Fruit fly (Drosophila melanogaster): ENCODE results near the gene Osi15.

Gene Osi15

dm6 chr3R:6345814-6346213, 44.2 kb downstream of the Osi15 start, which contains the start of the genes SmD2 and CG18048 (continued):
- no peak for TF ChIP-seq E2f1 (GFP tag; IDR thresholded peaks at IDR 0.05)
- TF ChIP-seq dan (GFP tag; IDR thresholded peaks at IDR 0.05): no peak
- peak; percentile 57 for TF ChIP-seq Lhr (GFP tag; optimal IDR thresholded peaks at IDR 0.05)
- TF ChIP-seq CG6765 (GFP tag; optimal IDR thresholded peaks at IDR 0.05): no peak
- peak; percentile 43; the same call in 1 of the 2 replicates for TF ChIP-seq tna (GFP tag; IDR thresholded peaks at IDR 0.05; ENCODE audit: partially characterized antibody)
- TF ChIP-seq C15 (GFP tag; IDR thresholded peaks at IDR 0.05): no peak
- TF ChIP-seq CG12659 (GFP tag; optimal IDR thresholded peaks at IDR 0.05): peak; percentile 47
- no peak for TF ChIP-seq CG6272 (GFP tag; IDR thresholded peaks at IDR 0.05)
- TF ChIP-seq chif (GFP tag; optimal IDR thresholded peaks at IDR 0.05): no peak
- no peak for TF ChIP-seq B-H1 (GFP tag; IDR thresholded peaks at IDR 0.05)
- peak; percentile 9 for TF ChIP-seq CG18262 (tag; optimal IDR thresholded peaks at IDR 0.05)
- no peak for TF ChIP-seq Dfd (GFP tag; optimal IDR thresholded peaks at IDR 0.05)
- no peak for TF ChIP-seq Hr51 (GFP tag; optimal IDR thresholded peaks at IDR 0.05)
- peak; percentile 79 for TF ChIP-seq CG4617 (GFP tag; optimal IDR thresholded peaks at IDR 0.05; ENCODE audit: borderline replicate concordance)
- TF ChIP-seq jing (GFP tag; optimal IDR thresholded peaks at IDR 0.05): no peak
- TF ChIP-seq bigmax (GFP tag; optimal IDR thresholded peaks at IDR 0.05): no peak
- TF ChIP-seq Hand (GFP tag; optimal IDR thresholded peaks at IDR 0.05): no peak
- peak; percentile 54; the same call in 1 of the 2 replicates for TF ChIP-seq nerfin-2 (GFP tag; IDR thresholded peaks at IDR 0.05; ENCODE audit: partially characterized antibody)
- TF ChIP-seq NFAT (GFP tag; IDR thresholded peaks at IDR 0.05): no peak
- no peak for TF ChIP-seq CG6813 (GFP tag; optimal IDR thresholded peaks at IDR 0.05)
- TF ChIP-seq ham (GFP tag; IDR thresholded peaks at IDR 0.05): no peak
- peak in 1 of 3 experiments; percentile 10 for TF ChIP-seq lola (GFP tag; optimal IDR thresholded peaks at IDR 0.05)
- no peak for TF ChIP-seq tx (GFP tag; optimal IDR thresholded peaks at IDR 0.05)
- no peak for TF ChIP-seq CG15601 (tag; optimal IDR thresholded peaks at IDR 0.05)
- no peak for TF ChIP-seq lab (GFP tag; optimal IDR thresholded peaks at IDR 0.05)
- TF ChIP-seq CG17361 (GFP tag; IDR thresholded peaks at IDR 0.05): peak; percentile 57; the same call in 1 of the 3 replicates
- no peak for TF ChIP-seq Xrp1 (GFP tag; IDR thresholded peaks at IDR 0.05)
- TF ChIP-seq nom (GFP tag; optimal IDR thresholded peaks at IDR 0.05): no peak
- peak; percentile 15 for TF ChIP-seq CG9817 (tag; optimal IDR thresholded peaks at IDR 0.05)
- no peak for TF ChIP-seq Side (GFP tag; optimal IDR thresholded peaks at IDR 0.05)
- peak; percentile 86 for TF ChIP-seq gfzf (GFP tag; optimal IDR thresholded peaks at IDR 0.05)
- peak; percentile 14 for TF ChIP-seq CG2120 (GFP tag; optimal IDR thresholded peaks at IDR 0.05)
- no peak for TF ChIP-seq CG17385 (GFP tag; optimal IDR thresholded peaks at IDR 0.05)
- no peak for TF ChIP-seq pum (GFP tag; optimal IDR thresholded peaks at IDR 0.05)
- TF ChIP-seq CG31441 (GFP tag; IDR thresholded peaks at IDR 0.05): peak; percentile 33; the same call in 1 of the 2 replicates
- no peak for TF ChIP-seq BtbVII (GFP tag; optimal IDR thresholded peaks at IDR 0.05)
- no peak for TF ChIP-seq D19B (GFP tag; optimal IDR thresholded peaks at IDR 0.05)
- TF ChIP-seq dm (GFP tag; optimal IDR thresholded peaks at IDR 0.05): peak; percentile 68
- TF ChIP-seq CG2199 (GFP tag; IDR thresholded peaks at IDR 0.05): no peak
- no peak for TF ChIP-seq CG11398 (GFP tag; optimal IDR thresholded peaks at IDR 0.05)
- TF ChIP-seq CG13123 (GFP tag; optimal IDR thresholded peaks at IDR 0.05): peak; percentile 5
- no peak for TF ChIP-seq CG11696 (GFP tag; IDR thresholded peaks at IDR 0.05)
- peak; percentile 61 for TF ChIP-seq Myb (GFP tag; optimal IDR thresholded peaks at IDR 0.05)
- peak; percentile 13 for TF ChIP-seq Meics (GFP tag; optimal IDR thresholded peaks at IDR 0.05)
- TF ChIP-seq BEAF-32 (GFP tag; optimal IDR thresholded peaks at IDR 0.05): peak; percentile 88
- TF ChIP-seq CG11695 (GFP tag; IDR thresholded peaks at IDR 0.05): no peak
- no peak for TF ChIP-seq ato (GFP tag; IDR thresholded peaks at IDR 0.05; ENCODE audit: partially characterized antibody)
- no peak for TF ChIP-seq otp (GFP tag; IDR thresholded peaks at IDR 0.05)
- no peak for TF ChIP-seq lov (optimal IDR thresholded peaks at IDR 0.05)
- no peak for TF ChIP-seq lov (GFP tag; IDR thresholded peaks at IDR 0.05)
- TF ChIP-seq pnt (GFP tag; optimal IDR thresholded peaks at IDR 0.05): no peak
